Worm (Caenorhabditis elegans): ENCODE data around the gene T27E9.6.

Gene T27E9.6

ce11 chrIII:13455207-13455606 is 21.4 kb downstream of the T27E9.6 start, which contains the start of gene cua-1:
TSS of gene cua-1 (minus strand) at chrIII:13455307.
- TF ChIP-seq elt-3 (tag; optimal IDR thresholded peaks at IDR 0.05) = no peak
- no peak for TF ChIP-seq peb-1 (tag; optimal IDR thresholded peaks at IDR 0.05)
- no peak for TF ChIP-seq ama-1 (optimal IDR thresholded peaks at IDR 0.05)
- no peak for TF ChIP-seq lin-39 (tag; optimal IDR thresholded peaks at IDR 0.05)
- TF ChIP-seq ceh-82 (tag; optimal IDR thresholded peaks at IDR 0.05) = no peak
- no peak for TF ChIP-seq nhr-23 (tag; optimal IDR thresholded peaks at IDR 0.05)
- TF ChIP-seq Y55F3AM.14 (GFP tag; optimal IDR thresholded peaks at IDR 0.05) = no peak
- TF ChIP-seq dmd-4 (tag; optimal IDR thresholded peaks at IDR 0.05) = no peak
- no peak for TF ChIP-seq unc-62 (GFP tag; optimal IDR thresholded peaks at IDR 0.05)
- TF ChIP-seq nhr-6 (tag; optimal IDR thresholded peaks at IDR 0.05) = no peak
- TF ChIP-seq blmp-1 (tag; optimal IDR thresholded peaks at IDR 0.05; ENCODE audit: insufficient read depth) = no peak

ce11 chrIII:13452824-13453223 is 23.8 kb downstream of the T27E9.6 start:
- TF ChIP-seq fos-1 (tag; optimal IDR thresholded peaks at IDR 0.05) = peak; percentile 31
- no peak for TF ChIP-seq snpc-4 (tag; optimal IDR thresholded peaks at IDR 0.05)

ce11 chrIII:13439415-13439814 is 37.2 kb downstream of the T27E9.6 start, which contains the start of gene ciao-2B:
TSS of gene ciao-2B (minus strand) at chrIII:13439544.
- TF ChIP-seq C34F6.9 (tag; optimal IDR thresholded peaks at IDR 0.05) (peak; percentile 54), F13H6.1 (tag; optimal IDR thresholded peaks at IDR 0.05) (no peak), nhr-25 (tag; optimal IDR thresholded peaks at IDR 0.05) (peak; percentile 6), unc-55 (GFP tag; optimal IDR thresholded peaks at IDR 0.05) (peak; percentile 63), nhr-6 (tag; optimal IDR thresholded peaks at IDR 0.05) (no peak), crh-2 (tag; optimal IDR thresholded peaks at IDR 0.05) (peak; percentile 15), lin-13 (GFP tag; optimal IDR thresholded peaks at IDR 0.05) (peak; percentile 37), blmp-1 (tag; optimal IDR thresholded peaks at IDR 0.05; ENCODE audit: insufficient read depth) (no peak), lsy-2 (tag; optimal IDR thresholded peaks at IDR 0.05) (peak in 1 of 2 experiments; percentile 64), gmeb-1 (tag; optimal IDR thresholded peaks at IDR 0.05) (peak; percentile 90), nhr-77 (tag; optimal IDR thresholded peaks at IDR 0.05) (no peak), sma-3 (GFP tag; optimal IDR thresholded peaks at IDR 0.05) (no peak), zag-1 (tag; optimal IDR thresholded peaks at IDR 0.05) (no peak), snpc-4 (tag; optimal IDR thresholded peaks at IDR 0.05) (no peak), mdl-1 (tag; optimal IDR thresholded peaks at IDR 0.05) (no peak)

DNA sequence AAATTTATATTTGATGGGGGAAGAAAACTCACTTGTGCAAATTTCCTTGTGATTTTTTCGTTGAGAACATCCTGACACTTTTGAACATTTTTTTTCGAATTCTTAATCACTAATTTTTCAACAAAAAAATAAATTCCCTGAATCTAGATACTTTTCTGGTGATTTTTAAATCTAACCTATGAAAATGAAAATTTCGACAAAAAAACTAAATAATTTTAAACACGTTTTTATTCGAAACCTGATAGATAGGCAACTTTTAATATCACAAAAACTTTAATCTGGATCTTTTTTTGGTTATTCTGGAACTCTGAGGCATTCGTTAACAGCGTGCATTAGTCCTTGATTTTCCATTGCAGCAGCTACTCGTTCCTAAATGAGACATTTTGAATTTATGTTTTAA is 39.7 kb downstream of the T27E9.6 start, which contains the start of gene F45G2.9:
F45G2.9 (minus strand) TSS at position 101 of the 400 bp plus-strand sequence.
- TF ChIP-seq lsy-2 (tag; optimal IDR thresholded peaks at IDR 0.05) (no peak), sma-3 (GFP tag; optimal IDR thresholded peaks at IDR 0.05) (no peak), nhr-21 (tag; optimal IDR thresholded peaks at IDR 0.05) (no peak), nhr-23 (tag; optimal IDR thresholded peaks at IDR 0.05) (no peak), nhr-25 (tag; optimal IDR thresholded peaks at IDR 0.05) (no peak), elt-3 (tag; optimal IDR thresholded peaks at IDR 0.05) (no peak), R02D3.7 (tag; optimal IDR thresholded peaks at IDR 0.05) (no peak), nhr-77 (tag; optimal IDR thresholded peaks at IDR 0.05) (no peak), aly-2 (tag; optimal IDR thresholded peaks at IDR 0.05) (no peak), elt-1 (tag; optimal IDR thresholded peaks at IDR 0.05) (no peak), ama-1 (optimal IDR thresholded peaks at IDR 0.05) (no peak), ztf-11 (tag; optimal IDR thresholded peaks at IDR 0.05) (no peak), mdl-1 (tag; optimal IDR thresholded peaks at IDR 0.05) (no peak), C34F6.9 (tag; optimal IDR thresholded peaks at IDR 0.05) (no peak), sma-9 (GFP tag; optimal IDR thresholded peaks at IDR 0.05) (no peak), sma-9 (tag; optimal IDR thresholded peaks at IDR 0.05) (no peak), unc-62 (GFP tag; optimal IDR thresholded peaks at IDR 0.05) (no peak)

DNA sequence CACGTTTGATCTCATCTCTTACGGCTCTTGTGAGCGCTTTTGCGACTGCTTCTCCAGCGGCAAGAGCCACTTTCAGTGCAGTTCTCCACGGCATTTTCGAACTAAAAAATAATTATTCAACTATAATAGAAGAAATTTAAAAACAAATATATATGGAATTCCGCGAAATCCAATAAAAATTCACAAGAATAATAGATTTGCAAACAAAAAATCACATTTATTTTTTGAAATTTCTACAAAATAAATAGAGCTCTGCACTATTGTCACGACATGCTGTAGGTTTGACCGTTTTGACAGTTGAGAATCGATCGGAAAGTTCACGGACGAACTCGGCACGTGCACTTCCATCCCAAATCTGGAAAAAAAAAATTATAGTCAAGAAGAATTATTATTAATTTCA is 41.0 kb downstream of the T27E9.6 start, which contains the start of gene F45G2.8:
F45G2.8 (minus strand) TSS at position 101 of the 400 bp plus-strand sequence.
- TF ChIP-seq zag-1 (tag; optimal IDR thresholded peaks at IDR 0.05) (no peak), dmd-4 (tag; optimal IDR thresholded peaks at IDR 0.05) (no peak), C34F6.9 (tag; optimal IDR thresholded peaks at IDR 0.05) (no peak), elt-3 (tag; optimal IDR thresholded peaks at IDR 0.05) (no peak), alr-1 (tag; optimal IDR thresholded peaks at IDR 0.05) (no peak), lsy-2 (tag; optimal IDR thresholded peaks at IDR 0.05) (no peak), ztf-4 (tag; optimal IDR thresholded peaks at IDR 0.05) (no peak), nhr-129 (tag; optimal IDR thresholded peaks at IDR 0.05) (no peak), sma-3 (GFP tag; optimal IDR thresholded peaks at IDR 0.05) (no peak), egl-27 (tag; optimal IDR thresholded peaks at IDR 0.05) (no peak), crh-2 (tag; optimal IDR thresholded peaks at IDR 0.05) (no peak), snpc-4 (tag; optimal IDR thresholded peaks at IDR 0.05) (no peak), ZK546.5 (tag; optimal IDR thresholded peaks at IDR 0.05) (no peak), nhr-21 (tag; optimal IDR thresholded peaks at IDR 0.05) (no peak), aly-2 (tag; optimal IDR thresholded peaks at IDR 0.05) (no peak), nhr-25 (tag; optimal IDR thresholded peaks at IDR 0.05) (no peak), gmeb-1 (tag; optimal IDR thresholded peaks at IDR 0.05) (no peak), mdl-1 (tag; optimal IDR thresholded peaks at IDR 0.05) (no peak)
